Fruit fly (Drosophila melanogaster) whole organism, embryonic: ENCODE measurements around the gene CG32055.

ENCODE experiments used
- Asciz ChIP-seq: fragments of 200-800 bp; sonication (Bioruptor generic); optimal IDR thresholded peaks from 2 replicates; lab custom pipeline; 2017; ENCODE audit warnings: missing biosample characterization, mild to moderate bottlenecking, missing genetic modification characterization, missing genetic modification reagents
- Atf-2 ChIP-seq: fragments of 200-800 bp; sonication (Bioruptor generic); optimal IDR thresholded peaks from 2 replicates; lab custom pipeline; 2016; ENCODE audit warnings: missing biosample characterization, missing genetic modification characterization
- BtbVII ChIP-seq: fragments of 200-800 bp; sonication (Bioruptor generic); optimal IDR thresholded peaks from 3 replicates; lab custom pipeline; 2017; ENCODE audit warnings: missing biosample characterization, mild to moderate bottlenecking, missing genetic modification characterization
- CG10274 ChIP-seq: fragments of 200-800 bp; sonication (Bioruptor generic); optimal IDR thresholded peaks from 3 replicates; lab custom pipeline; 2017; ENCODE audit warnings: missing biosample characterization, mild to moderate bottlenecking, missing genetic modification characterization
- CG15514 ChIP-seq: fragments of 200-800 bp; sonication (Bioruptor generic); optimal IDR thresholded peaks from 3 replicates; lab custom pipeline; 2017; ENCODE audit warnings: missing biosample characterization, missing genetic modification characterization, mild to moderate bottlenecking, moderate library complexity, missing genetic modification reagents
- CG15696 ChIP-seq: fragments of 200-800 bp; sonication (Bioruptor generic); optimal IDR thresholded peaks from 2 replicates; lab custom pipeline; 2019; ENCODE audit warnings: missing biosample characterization, mild to moderate bottlenecking, missing genetic modification characterization, moderate library complexity
- CG1832 ChIP-seq: fragments of 200-800 bp; sonication (Bioruptor generic); optimal IDR thresholded peaks from 2 replicates; lab custom pipeline; 2017; ENCODE audit warnings: missing biosample characterization, mild to moderate bottlenecking, missing genetic modification characterization, inconsistent platforms
- CG18764 ChIP-seq: fragments of 200-800 bp; sonication (Bioruptor generic); optimal IDR thresholded peaks from 3 replicates; lab custom pipeline; 2016; ENCODE audit warnings: missing biosample characterization, missing genetic modification characterization
- CG2116 ChIP-seq: fragments of 200-800 bp; sonication (Bioruptor generic); optimal IDR thresholded peaks from 3 replicates; lab custom pipeline; 2018; ENCODE audit warnings: missing biosample characterization, mild to moderate bottlenecking, missing genetic modification characterization
- CG2199 ChIP-seq: fragments of 200-800 bp; sonication (Bioruptor generic); IDR thresholded peaks from 3 replicates; pipeline ENCODE4 v1.3.6; 2022; ENCODE audit warnings: missing biosample characterization, missing genetic modification characterization
- CG3065 ChIP-seq: fragments of 200-800 bp; sonication (Bioruptor generic); optimal IDR thresholded peaks from 2 replicates; lab custom pipeline; 2016; ENCODE audit warnings: missing biosample characterization, missing genetic modification characterization
- CG31224 ChIP-seq: fragments of 200-800 bp; sonication (Bioruptor generic); IDR thresholded peaks from 2 replicates; pipeline ENCODE4 v1.3.6; 2022; ENCODE audit warnings: missing biosample characterization, missing genetic modification characterization
- CG31365 ChIP-seq: fragments of 200-800 bp; sonication (Bioruptor generic); optimal IDR thresholded peaks from 2 replicates; lab custom pipeline; 2018; ENCODE audit warnings: missing biosample characterization, mild to moderate bottlenecking, missing genetic modification characterization
- CG6175 ChIP-seq: fragments of 200-800 bp; sonication (Bioruptor generic); IDR thresholded peaks from 3 replicates; pipeline ENCODE4 v1.3.6; 2022; ENCODE audit warnings: missing biosample characterization, missing genetic modification characterization
- CG6683 ChIP-seq: fragments of 200-800 bp; sonication (Bioruptor generic); optimal IDR thresholded peaks from 2 replicates; lab custom pipeline; 2017; ENCODE audit warnings: missing biosample characterization, mild to moderate bottlenecking, missing genetic modification characterization, missing genetic modification reagents
- CG6854 ChIP-seq: fragments of 200-800 bp; sonication (Bioruptor generic); optimal IDR thresholded peaks from 3 replicates; lab custom pipeline; 2017; ENCODE audit warnings: missing biosample characterization, mild to moderate bottlenecking, missing genetic modification characterization
- CG7786 ChIP-seq: fragments of 200-800 bp; sonication (Bioruptor generic); optimal IDR thresholded peaks from 2 replicates; lab custom pipeline; 2016; ENCODE audit warnings: missing biosample characterization, missing genetic modification characterization
- CG7987 ChIP-seq: fragments of 200-800 bp; sonication (Bioruptor generic); optimal IDR thresholded peaks from 2 replicates; lab custom pipeline; 2018; ENCODE audit warnings: missing biosample characterization, mild to moderate bottlenecking, missing genetic modification characterization, moderate library complexity
- CG9609 ChIP-seq: fragments of 200-800 bp; sonication (Bioruptor generic); optimal IDR thresholded peaks from 3 replicates; lab custom pipeline; 2016; ENCODE audit warnings: missing biosample characterization, missing genetic modification characterization
- CTCF ChIP-seq: fragments of 200-800 bp; sonication (Bioruptor generic); optimal IDR thresholded peaks from 2 replicates; lab custom pipeline; 2017; ENCODE audit warnings: missing biosample characterization, mild to moderate bottlenecking, missing genetic modification characterization, moderate library complexity
- E2f1 ChIP-seq: fragments of 200-800 bp; sonication (Bioruptor generic); IDR thresholded peaks from 2 replicates; pipeline ENCODE4 v1.3.6; 2022; ENCODE audit warnings: missing biosample characterization, missing genetic modification characterization
- Kr ChIP-seq: fragments of 200-800 bp; sonication (Bioruptor generic); optimal IDR thresholded peaks from 2 replicates; lab custom pipeline; 2017; ENCODE audit warnings: missing biosample characterization, mild to moderate bottlenecking, missing genetic modification characterization
- Nf-YB ChIP-seq: fragments of 200-800 bp; sonication (Bioruptor generic); optimal IDR thresholded peaks from 3 replicates; lab custom pipeline; 2019; ENCODE audit warnings: missing biosample characterization, mild to moderate bottlenecking, missing genetic modification characterization, moderate library complexity
- Opbp ChIP-seq: fragments of 200-800 bp; sonication (Bioruptor generic); IDR thresholded peaks from 3 replicates; pipeline ENCODE4 v1.3.6; 2022; ENCODE audit warnings: missing biosample characterization, missing genetic modification characterization; ENCODE audit not compliant: partially characterized antibody
- Trl ChIP-seq, 3 experiments: fragments of >200 bp in 2 of 3; fragments of 200-800 bp in 1 of 3; sonication (Bioruptor generic) in 1 of 3; optimal IDR thresholded peaks; 2 replicates in 1 of 3; 3 replicates in 2 of 3; lab custom pipeline; 2016 to 2017; ENCODE audit warnings: missing biosample characterization in 1 of 3, missing genetic modification characterization in 1 of 3
- abd-A ChIP-seq: fragments of 200-800 bp; sonication (Bioruptor generic); optimal IDR thresholded peaks from 3 replicates; lab custom pipeline; 2019; ENCODE audit warnings: missing biosample characterization, mild to moderate bottlenecking, missing genetic modification characterization, moderate library complexity
- al ChIP-seq: fragments of 200-800 bp; sonication (Bioruptor generic); IDR thresholded peaks from 2 replicates; pipeline ENCODE4 v1.3.6; 2022; ENCODE audit warnings: missing biosample characterization, missing genetic modification characterization
- aop ChIP-seq: fragments of 200-800 bp; sonication (Bioruptor generic); IDR thresholded peaks from 2 replicates; pipeline ENCODE4 v1.3.6; 2022; ENCODE audit warnings: missing biosample characterization, missing genetic modification characterization
- cas ChIP-seq: fragments of 200-800 bp; sonication (Bioruptor generic); IDR thresholded peaks from 2 replicates; pipeline ENCODE4 v1.3.6; 2022; ENCODE audit warnings: missing biosample characterization, missing genetic modification characterization
- cg ChIP-seq: fragments of 200-800 bp; sonication (Bioruptor generic); optimal IDR thresholded peaks from 3 replicates; lab custom pipeline; 2019; ENCODE audit warnings: missing biosample characterization, mild to moderate bottlenecking, missing genetic modification characterization, moderate library complexity
- chinmo ChIP-seq: fragments of 200-800 bp; sonication (Bioruptor generic); IDR thresholded peaks from 4 replicates; pipeline ENCODE4 v1.3.6; 2022; ENCODE audit warnings: missing biosample characterization, missing genetic modification characterization; ENCODE audit not compliant: partially characterized antibody
- chn ChIP-seq: fragments of 200-800 bp; sonication (Bioruptor generic); optimal IDR thresholded peaks from 2 replicates; lab custom pipeline; 2016; ENCODE audit warnings: missing biosample characterization, missing genetic modification characterization
- dati ChIP-seq: fragments of 200-800 bp; sonication (Bioruptor generic); IDR thresholded peaks from 2 replicates; pipeline ENCODE4 v1.3.6; 2022; ENCODE audit warnings: missing biosample characterization, missing genetic modification characterization
- ewg ChIP-seq: fragments of 200-800 bp; sonication (Bioruptor generic); optimal IDR thresholded peaks from 3 replicates; lab custom pipeline; 2017; ENCODE audit warnings: mild to moderate bottlenecking, missing biosample characterization, missing genetic modification reagents, missing genetic modification characterization
- fd64A ChIP-seq: fragments of 200-800 bp; sonication (Bioruptor generic); optimal IDR thresholded peaks from 3 replicates; lab custom pipeline; 2018; ENCODE audit warnings: missing biosample characterization, mild to moderate bottlenecking, missing genetic modification characterization
- fu2 ChIP-seq: fragments of 200-800 bp; sonication (Bioruptor generic); optimal IDR thresholded peaks from 2 replicates; lab custom pipeline; 2016; ENCODE audit warnings: missing biosample characterization, missing genetic modification characterization
- hbn ChIP-seq: fragments of 200-800 bp; sonication (Bioruptor generic); IDR thresholded peaks from 2 replicates; pipeline ENCODE4 v1.3.6; 2022; ENCODE audit warnings: missing biosample characterization, missing genetic modification characterization; ENCODE audit not compliant: partially characterized antibody
- jigr1 ChIP-seq: fragments of 200-800 bp; sonication (Bioruptor generic); IDR thresholded peaks from 3 replicates; pipeline ENCODE4 v1.3.6; 2022; ENCODE audit warnings: missing biosample characterization, missing genetic modification characterization
- kay ChIP-seq: fragments of 200-800 bp; sonication (Bioruptor generic); optimal IDR thresholded peaks from 2 replicates; lab custom pipeline; 2016; ENCODE audit warnings: missing biosample characterization, missing genetic modification characterization
- knrl ChIP-seq: fragments of 200-800 bp; sonication (Bioruptor generic); IDR thresholded peaks from 3 replicates; pipeline ENCODE4 v1.3.6; 2022; ENCODE audit warnings: missing biosample characterization, missing genetic modification characterization; ENCODE audit not compliant: partially characterized antibody
- lmd ChIP-seq: fragments of 200-800 bp; sonication (Bioruptor generic); IDR thresholded peaks from 2 replicates; pipeline ENCODE4 v1.3.6; 2022; ENCODE audit warnings: missing biosample characterization, missing genetic modification characterization
- pros ChIP-seq: fragments of 200-800 bp; sonication (Bioruptor generic); optimal IDR thresholded peaks from 3 replicates; lab custom pipeline; 2019; ENCODE audit warnings: missing biosample characterization, mild to moderate bottlenecking, missing genetic modification characterization, moderate library complexity
- repo ChIP-seq: fragments of 200-800 bp; sonication (Bioruptor generic); optimal IDR thresholded peaks from 2 replicates; lab custom pipeline; 2016; ENCODE audit warnings: missing biosample characterization, missing genetic modification characterization
- sna ChIP-seq: fragments of 200-800 bp; sonication (Bioruptor generic); IDR thresholded peaks from 2 replicates; pipeline ENCODE4 v1.3.6; 2022; ENCODE audit warnings: missing biosample characterization, missing genetic modification characterization; ENCODE audit not compliant: partially characterized antibody
- ssp ChIP-seq: fragments of 200-800 bp; sonication (Bioruptor generic); IDR thresholded peaks from 2 replicates; pipeline ENCODE4 v1.3.6; 2022; ENCODE audit warnings: missing biosample characterization, missing genetic modification characterization
- yki ChIP-seq: fragments of >200 bp; optimal IDR thresholded peaks from 3 replicates; lab custom pipeline; 2018
- z ChIP-seq: fragments of 200-800 bp; sonication (Bioruptor generic); IDR thresholded peaks from 3 replicates; pipeline ENCODE4 v1.3.6; 2022; ENCODE audit warnings: missing biosample characterization, missing genetic modification characterization
- zen ChIP-seq: fragments of 200-800 bp; sonication (Bioruptor generic); optimal IDR thresholded peaks from 3 replicates; lab custom pipeline; 2018; ENCODE audit warnings: missing biosample characterization, mild to moderate bottlenecking, missing genetic modification characterization, moderate library complexity

The CG32055 gene

DNA sequence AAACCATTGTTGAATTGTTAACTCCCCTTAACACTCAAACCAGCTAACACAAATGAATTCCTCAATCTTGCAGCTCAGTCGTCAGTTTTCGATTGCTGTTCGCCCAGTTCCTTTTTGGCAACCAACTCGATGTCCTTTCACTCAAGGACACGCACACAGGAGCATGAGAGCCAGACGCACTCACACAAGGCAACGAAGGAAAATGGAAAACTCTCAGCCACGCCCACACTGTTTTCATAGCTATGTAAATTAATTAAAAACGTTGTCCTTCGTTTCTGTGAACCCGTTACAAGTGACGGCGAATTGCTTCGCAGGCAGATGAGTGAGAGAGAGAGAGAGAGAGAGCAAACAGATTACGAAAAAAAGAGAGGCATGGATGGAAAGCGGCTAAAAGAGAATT, 34.2 kb upstream of the CG32055 start:
- TF ChIP-seq CG15514 (GFP tag; lab: Kevin White, UChicago) (no peak), CG9609 (GFP tag; lab: Kevin White, UChicago) (no peak), CG3065 (GFP tag; lab: Kevin White, UChicago) (peak; percentile 76), chn (GFP tag; lab: Kevin White, UChicago) (no peak), Asciz (no peak), ssp (GFP tag; lab: Robert Waterston, UW) (no peak), Kr (peak; percentile 6), Atf-2 (no peak), chinmo (GFP tag; lab: Robert Waterston, UW) (0 out of 4 replicates have a peak, but pooled peaks have one; percentile 6), CG7786 (no peak), CG10274 (GFP tag; lab: Kevin White, UChicago) (no peak), dati (no peak), Trl (optimal IDR thresholded peaks at IDR 0.05; lab: Kevin White, UChicago) (peak; percentile 47 to 51), Trl (GFP tag; optimal IDR thresholded peaks at IDR 0.05; lab: Kevin White, UChicago) (no peak), CG31365 (tag; lab: Kevin White, UChicago) (no peak), BtbVII (GFP tag; lab: Kevin White, UChicago) (no peak), hbn (GFP tag; lab: Robert Waterston, UW) (no peak), kay (no peak), al (GFP tag; lab: Robert Waterston, UW) (no peak), zen (tag; lab: Kevin White, UChicago) (peak; percentile 75), CG31224 (GFP tag; lab: Robert Waterston, UW) (peak; percentile 91), fd64A (GFP tag; lab: Kevin White, UChicago) (no peak), cas (no peak), CG7987 (no peak), cg (GFP tag; lab: Kevin White, UChicago) (peak; percentile 49), CG18764 (no peak), CG1832 (GFP tag; lab: Kevin White, UChicago) (peak; percentile 0), aop (GFP tag; lab: Robert Waterston, UW) (no peak), ewg (GFP tag; lab: Kevin White, UChicago) (no peak), sna (GFP tag; lab: Robert Waterston, UW) (no peak), knrl (no peak), Opbp (no peak), CG2199 (GFP tag; lab: Robert Waterston, UW) (0 out of 3 replicates have a peak, but pooled peaks have one; percentile 42), CG2116 (GFP tag; lab: Kevin White, UChicago) (no peak), E2f1 (GFP tag; lab: Robert Waterston, UW) (no peak), Nf-YB (GFP tag; lab: Kevin White, UChicago) (no peak), jigr1 (GFP tag; lab: Robert Waterston, UW) (no peak), CG6683 (GFP tag; lab: Kevin White, UChicago) (no peak), CTCF (GFP tag; lab: Kevin White, UChicago) (no peak), CG6854 (no peak), CG15696 (tag; lab: Kevin White, UChicago) (no peak), yki (no peak), repo (GFP tag; lab: Kevin White, UChicago) (no peak), lmd (GFP tag; lab: Robert Waterston, UW) (no peak), z (GFP tag; lab: Robert Waterston, UW) (peak; percentile 83), abd-A (tag; lab: Kevin White, UChicago) (peak; percentile 72), CG6175 (GFP tag; lab: Robert Waterston, UW) (no peak), pros (GFP tag; lab: Kevin White, UChicago) (peak; percentile 58), fu2 (GFP tag; lab: Kevin White, UChicago) (no peak)
